Worm (Caenorhabditis elegans): ENCODE results near the gene sdz-7.

The sdz-7 gene

DNA sequence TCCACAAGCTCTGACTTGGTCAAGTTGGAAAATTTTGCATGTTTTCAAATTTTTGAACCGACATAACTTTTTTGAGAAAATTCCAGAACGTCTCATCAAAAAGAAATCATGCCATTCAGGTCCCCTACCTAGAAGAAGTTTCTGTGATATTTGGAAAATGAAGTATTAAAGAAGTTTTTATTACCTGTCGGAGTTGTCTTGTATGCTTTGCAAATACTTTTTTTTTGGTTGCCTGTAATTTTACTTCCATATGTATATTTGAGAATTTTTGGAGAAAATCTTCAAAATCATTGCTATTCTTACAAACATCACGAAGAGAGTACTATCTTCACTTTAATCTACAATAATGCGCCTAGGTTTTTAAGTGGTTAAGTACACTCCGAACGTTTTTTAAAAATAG, 27.1 kb downstream of the sdz-7 start, which contains the start of gene nhr-72:
Gene nhr-72 (minus strand): TSS at position 101 of the 400 bp plus-strand sequence.
- TF ChIP-seq aly-2 (tag; optimal IDR thresholded peaks at IDR 0.05), result no peak
- TF ChIP-seq mdl-1 (tag; optimal IDR thresholded peaks at IDR 0.05), result no peak
- TF ChIP-seq unc-62 (GFP tag; optimal IDR thresholded peaks at IDR 0.05), result no peak
- no peak for TF ChIP-seq elt-2 (tag; optimal IDR thresholded peaks at IDR 0.05)
- TF ChIP-seq fos-1 (tag; optimal IDR thresholded peaks at IDR 0.05), result no peak
- no peak for TF ChIP-seq R02D3.7 (tag; optimal IDR thresholded peaks at IDR 0.05)
- no peak for TF ChIP-seq nhr-25 (tag; optimal IDR thresholded peaks at IDR 0.05)
- no peak for TF ChIP-seq jun-1 (tag; optimal IDR thresholded peaks at IDR 0.05)
- TF ChIP-seq mml-1 (tag; optimal IDR thresholded peaks at IDR 0.05), result no peak
- TF ChIP-seq nhr-237 (tag; optimal IDR thresholded peaks at IDR 0.05), result no peak
- no peak for TF ChIP-seq lin-15B (tag; optimal IDR thresholded peaks at IDR 0.05)
- TF ChIP-seq nhr-76 (tag; optimal IDR thresholded peaks at IDR 0.05), result no peak
- no peak for TF ChIP-seq ztf-4 (tag; optimal IDR thresholded peaks at IDR 0.05)
- no peak for TF ChIP-seq nhr-67 (tag; optimal IDR thresholded peaks at IDR 0.05)
- TF ChIP-seq sea-2 (GFP tag; optimal IDR thresholded peaks at IDR 0.05), result no peak
- no peak for TF ChIP-seq skn-1 (tag; optimal IDR thresholded peaks at IDR 0.05)
- TF ChIP-seq nhr-43 (tag; optimal IDR thresholded peaks at IDR 0.05; ENCODE audit: poor library complexity, severe bottlenecking), result no peak

DNA sequence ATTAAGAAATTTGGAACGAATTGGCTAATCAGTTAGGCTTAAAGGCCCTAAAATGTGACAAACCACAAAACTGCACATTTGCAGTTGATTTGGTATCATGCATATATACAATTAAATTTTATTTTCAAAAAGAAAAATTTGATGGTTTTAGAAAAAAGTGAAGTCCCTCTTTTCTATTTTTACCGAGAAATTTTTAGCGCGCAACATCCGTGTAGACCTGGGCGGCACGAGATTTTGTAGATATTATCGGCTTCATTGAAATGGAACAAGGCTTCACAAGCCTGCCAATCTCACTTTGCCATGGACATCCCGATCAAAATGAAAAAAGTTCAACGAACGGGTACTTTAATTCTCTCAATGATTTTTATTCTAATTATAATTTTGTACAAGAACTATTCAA, 31.7 kb downstream of the sdz-7 start, which contains the start of gene C17A2.2:
Gene C17A2.2 (plus strand): TSS at position 301 of the 400 bp plus-strand sequence.
- no peak for TF ChIP-seq unc-62 (GFP tag; optimal IDR thresholded peaks at IDR 0.05)
- no peak for TF ChIP-seq aly-2 (tag; optimal IDR thresholded peaks at IDR 0.05)
- TF ChIP-seq mml-1 (tag; optimal IDR thresholded peaks at IDR 0.05), result no peak
- TF ChIP-seq egl-5 (tag; optimal IDR thresholded peaks at IDR 0.05), result no peak
- no peak for TF ChIP-seq unc-39 (tag; optimal IDR thresholded peaks at IDR 0.05)
- no peak for TF ChIP-seq snpc-4 (tag; optimal IDR thresholded peaks at IDR 0.05)
- TF ChIP-seq ZK546.5 (tag; optimal IDR thresholded peaks at IDR 0.05), result no peak
- no peak for TF ChIP-seq lsy-12 (tag; optimal IDR thresholded peaks at IDR 0.05)
- no peak for TF ChIP-seq nhr-43 (tag; optimal IDR thresholded peaks at IDR 0.05; ENCODE audit: poor library complexity, severe bottlenecking)
- no peak for TF ChIP-seq fos-1 (tag; optimal IDR thresholded peaks at IDR 0.05)
- TF ChIP-seq egl-27 (tag; optimal IDR thresholded peaks at IDR 0.05), result no peak
- no peak for TF ChIP-seq jun-1 (tag; optimal IDR thresholded peaks at IDR 0.05)
- no peak for TF ChIP-seq tbx-2 (tag; optimal IDR thresholded peaks at IDR 0.05)

ce11 chrII:3843305-3843704, 34.5 kb downstream of the sdz-7 start, which contains the start of the genes C17A2.7 and C17A2.3:
C17A2.7 (minus strand) TSS chrII:3843405.
C17A2.3 (plus strand) TSS chrII:3843609.
- TF ChIP-seq unc-39 (tag; optimal IDR thresholded peaks at IDR 0.05) (no peak), aly-2 (tag; optimal IDR thresholded peaks at IDR 0.05) (no peak), ceh-9 (tag; optimal IDR thresholded peaks at IDR 0.05) (no peak), fos-1 (tag; optimal IDR thresholded peaks at IDR 0.05) (no peak), tbx-2 (tag; optimal IDR thresholded peaks at IDR 0.05) (no peak), fkh-2 (tag; optimal IDR thresholded peaks at IDR 0.05) (no peak), zag-1 (tag; optimal IDR thresholded peaks at IDR 0.05) (no peak), nhr-23 (tag; optimal IDR thresholded peaks at IDR 0.05) (no peak), nhr-43 (tag; optimal IDR thresholded peaks at IDR 0.05; ENCODE audit: poor library complexity, severe bottlenecking) (no peak)

DNA sequence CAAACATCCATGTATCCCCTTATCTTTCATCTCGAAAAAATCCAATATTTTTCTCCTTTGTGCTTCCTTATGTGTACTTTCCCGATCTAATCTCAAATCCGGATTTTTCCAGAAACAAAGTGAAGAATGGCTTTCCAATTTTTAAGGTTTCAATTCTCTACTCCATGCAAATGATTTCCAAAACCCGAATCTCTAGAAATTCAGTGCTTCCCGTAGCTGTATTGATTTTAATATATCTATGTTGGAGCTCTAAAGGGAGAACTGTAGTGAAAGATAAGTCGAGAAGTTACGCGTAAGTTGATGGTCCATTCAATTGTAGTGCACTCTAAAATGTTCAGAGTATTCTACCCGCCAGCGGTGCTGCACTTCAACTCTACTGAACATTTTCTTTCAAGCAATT, 38.2 kb downstream of the sdz-7 start, which contains the start of gene C17A2.4:
Gene C17A2.4 (plus strand): TSS at position 301 of the 400 bp plus-strand sequence.
- TF ChIP-seq ama-1 (optimal IDR thresholded peaks at IDR 0.05), result no peak
- TF ChIP-seq unc-62 (GFP tag; optimal IDR thresholded peaks at IDR 0.05), result no peak
- no peak for TF ChIP-seq ztf-4 (tag; optimal IDR thresholded peaks at IDR 0.05)
- TF ChIP-seq eor-1 (tag; optimal IDR thresholded peaks at IDR 0.05), result no peak
- TF ChIP-seq daf-12 (tag; optimal IDR thresholded peaks at IDR 0.05), result no peak
- TF ChIP-seq lin-39 (tag; optimal IDR thresholded peaks at IDR 0.05), result no peak
- TF ChIP-seq mml-1 (tag; optimal IDR thresholded peaks at IDR 0.05), result no peak
- TF ChIP-seq pha-4 (tag; optimal IDR thresholded peaks at IDR 0.05), result no peak
- no peak for TF ChIP-seq nhr-67 (tag; optimal IDR thresholded peaks at IDR 0.05)

ce11 chrII:3835915-3836314, 41.9 kb downstream of the sdz-7 start, which contains the start of gene oac-4:
oac-4 (minus strand) TSS chrII:3836015.
- TF ChIP-seq egl-5 (tag; optimal IDR thresholded peaks at IDR 0.05) (no peak), lsy-12 (tag; optimal IDR thresholded peaks at IDR 0.05) (no peak), nhr-28 (tag; optimal IDR thresholded peaks at IDR 0.05) (no peak), nhr-12 (tag; optimal IDR thresholded peaks at IDR 0.05) (no peak), lin-39 (tag; optimal IDR thresholded peaks at IDR 0.05) (no peak), egl-27 (tag; optimal IDR thresholded peaks at IDR 0.05) (no peak), mml-1 (tag; optimal IDR thresholded peaks at IDR 0.05) (no peak), pha-4 (tag; optimal IDR thresholded peaks at IDR 0.05) (no peak), ama-1 (optimal IDR thresholded peaks at IDR 0.05) (no peak), fkh-10 (GFP tag; optimal IDR thresholded peaks at IDR 0.05) (no peak), lin-15B (tag; optimal IDR thresholded peaks at IDR 0.05) (no peak), nhr-23 (tag; optimal IDR thresholded peaks at IDR 0.05) (no peak), tbx-2 (tag; optimal IDR thresholded peaks at IDR 0.05) (no peak)
